Fruit fly (Drosophila melanogaster): ENCODE data around the gene CG1637.
A peak's percentile ranks its signal among the peaks of the same experiment; 100 is the strongest.

The CG1637 gene

DNA sequence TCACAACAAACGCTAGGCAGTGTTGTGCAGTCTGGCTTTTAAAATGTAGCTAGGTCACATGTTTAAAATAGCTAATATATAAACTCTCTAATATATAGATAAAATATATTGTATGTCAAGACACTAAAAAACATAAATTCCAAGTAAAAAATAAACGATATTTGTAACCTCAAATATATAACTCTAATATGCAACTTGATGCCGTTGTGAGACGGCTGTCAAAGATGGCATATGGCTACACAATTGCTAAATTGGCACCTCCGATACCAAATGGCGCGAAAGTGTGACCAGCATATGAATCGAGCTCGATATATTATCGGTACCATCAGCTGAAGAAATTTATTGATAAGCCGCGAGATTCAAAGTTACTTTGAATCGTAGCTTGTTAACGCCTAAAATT, 21.5 kb upstream of the CG1637 start, which contains the start of gene CG1582 (continued):
- TF ChIP-seq dan (GFP tag; IDR thresholded peaks at IDR 0.05), result no peak
- no peak for TF ChIP-seq ken (GFP tag; IDR thresholded peaks at IDR 0.05)
- TF ChIP-seq tup (GFP tag; optimal IDR thresholded peaks at IDR 0.05), result no peak
- peak; percentile 98 for TF ChIP-seq Sry-β (GFP tag; optimal IDR thresholded peaks at IDR 0.05)
- TF ChIP-seq Hr3 (GFP tag; optimal IDR thresholded peaks at IDR 0.05), result no peak
- TF ChIP-seq Stat92E (GFP tag; optimal IDR thresholded peaks at IDR 0.05), result no peak
- TF ChIP-seq phol (tag; optimal IDR thresholded peaks at IDR 0.05), result peak; percentile 76
- TF ChIP-seq CG6689 (GFP tag; IDR thresholded peaks at IDR 0.05), result peak; percentile 19; the same call in 1 of the 2 replicates
- TF ChIP-seq CG11093 (GFP tag; IDR thresholded peaks at IDR 0.05), result no peak
- no peak for TF ChIP-seq CG1529 (GFP tag; optimal IDR thresholded peaks at IDR 0.05)
- TF ChIP-seq CG17186 (GFP tag; optimal IDR thresholded peaks at IDR 0.05), result peak; percentile 91
- TF ChIP-seq CG9797 (GFP tag; optimal IDR thresholded peaks at IDR 0.05), result peak; percentile 79
- TF ChIP-seq CG3838 (GFP tag; optimal IDR thresholded peaks at IDR 0.05), result no peak
- peak; percentile 7 for TF ChIP-seq odd (GFP tag; optimal IDR thresholded peaks at IDR 0.05)
- TF ChIP-seq CG13624 (GFP tag; optimal IDR thresholded peaks at IDR 0.05), result no peak
- no peak for TF ChIP-seq Scr (GFP tag; IDR thresholded peaks at IDR 0.05; ENCODE audit: partially characterized antibody)
- TF ChIP-seq ham (GFP tag; IDR thresholded peaks at IDR 0.05), result no peak
- peak; percentile 24 for TF ChIP-seq bcd (GFP tag; optimal IDR thresholded peaks at IDR 0.05)
- TF ChIP-seq trem (tag; optimal IDR thresholded peaks at IDR 0.05), result peak; percentile 59
- no peak for TF ChIP-seq gcm2 (GFP tag; optimal IDR thresholded peaks at IDR 0.05)
- no peak for TF ChIP-seq ems (GFP tag; optimal IDR thresholded peaks at IDR 0.05)
- no peak for TF ChIP-seq Adf1 (GFP tag; IDR thresholded peaks at IDR 0.05)
- TF ChIP-seq slp2 (GFP tag; optimal IDR thresholded peaks at IDR 0.05), result no peak
- peak; percentile 16 for TF ChIP-seq ewg (GFP tag; optimal IDR thresholded peaks at IDR 0.05)
- peak; percentile 22 to 83 for TF ChIP-seq crp (GFP tag; optimal IDR thresholded peaks at IDR 0.05)
- TF ChIP-seq CG17328 (GFP tag; IDR thresholded peaks at IDR 0.05), result no peak
- TF ChIP-seq CG12155 (GFP tag; optimal IDR thresholded peaks at IDR 0.05), result peak; percentile 6
- TF ChIP-seq stwl (tag; optimal IDR thresholded peaks at IDR 0.05), result peak; percentile 33
- no peak for TF ChIP-seq prd (optimal IDR thresholded peaks at IDR 0.05)
- 0 out of 3 replicates have a peak, but pooled peaks have one; percentile 25 for TF ChIP-seq prd (GFP tag; IDR thresholded peaks at IDR 0.05)
- TF ChIP-seq pnt (GFP tag; optimal IDR thresholded peaks at IDR 0.05), result no peak
- TF ChIP-seq CG15601 (tag; optimal IDR thresholded peaks at IDR 0.05), result peak; percentile 14
- TF ChIP-seq org-1 (GFP tag; optimal IDR thresholded peaks at IDR 0.05), result no peak
- no peak for TF ChIP-seq CG15073 (GFP tag; optimal IDR thresholded peaks at IDR 0.05)
- TF ChIP-seq CG9817 (tag; optimal IDR thresholded peaks at IDR 0.05), result peak; percentile 6
- peak; percentile 50 for TF ChIP-seq gfzf (GFP tag; optimal IDR thresholded peaks at IDR 0.05)
- TF ChIP-seq CG9437 (GFP tag; optimal IDR thresholded peaks at IDR 0.05), result peak; percentile 44
- no peak for TF ChIP-seq Dll (GFP tag; IDR thresholded peaks at IDR 0.05; ENCODE audit: partially characterized antibody)
- TF ChIP-seq sob (GFP tag; IDR thresholded peaks at IDR 0.05), result 0 out of 2 replicates have a peak, but pooled peaks have one; percentile 6
- TF ChIP-seq ind (GFP tag; optimal IDR thresholded peaks at IDR 0.05), result peak; percentile 1
- TF ChIP-seq CG33557 (GFP tag; optimal IDR thresholded peaks at IDR 0.05), result peak; percentile 24
- peak; percentile 51 for TF ChIP-seq Med (GFP tag)
- TF ChIP-seq TFAM (GFP tag; optimal IDR thresholded peaks at IDR 0.05), result no peak
- TF ChIP-seq Asciz (GFP tag; optimal IDR thresholded peaks at IDR 0.05), result no peak
- TF ChIP-seq bab2 (GFP tag; optimal IDR thresholded peaks at IDR 0.05), result no peak
- TF ChIP-seq CG6791 (GFP tag; IDR thresholded peaks at IDR 0.05; ENCODE audit: partially characterized antibody), result no peak
- no peak for TF ChIP-seq Mes4 (GFP tag; optimal IDR thresholded peaks at IDR 0.05)
- no peak for TF ChIP-seq NFAT (GFP tag; IDR thresholded peaks at IDR 0.05)
- TF ChIP-seq bbx (GFP tag; IDR thresholded peaks at IDR 0.05; ENCODE audit: partially characterized antibody), result 0 out of 2 replicates have a peak, but pooled peaks have one; percentile 7
- TF ChIP-seq Dref (GFP tag; IDR thresholded peaks at IDR 0.05), result peak; percentile 70
- peak; percentile 52; the same call in 1 of the 2 replicates for TF ChIP-seq Rfx (GFP tag; IDR thresholded peaks at IDR 0.05)

All from whole organism, embryonic.